Worm (Caenorhabditis elegans): ENCODE results near the gene F10E9.2.

The F10E9.2 gene

DNA sequence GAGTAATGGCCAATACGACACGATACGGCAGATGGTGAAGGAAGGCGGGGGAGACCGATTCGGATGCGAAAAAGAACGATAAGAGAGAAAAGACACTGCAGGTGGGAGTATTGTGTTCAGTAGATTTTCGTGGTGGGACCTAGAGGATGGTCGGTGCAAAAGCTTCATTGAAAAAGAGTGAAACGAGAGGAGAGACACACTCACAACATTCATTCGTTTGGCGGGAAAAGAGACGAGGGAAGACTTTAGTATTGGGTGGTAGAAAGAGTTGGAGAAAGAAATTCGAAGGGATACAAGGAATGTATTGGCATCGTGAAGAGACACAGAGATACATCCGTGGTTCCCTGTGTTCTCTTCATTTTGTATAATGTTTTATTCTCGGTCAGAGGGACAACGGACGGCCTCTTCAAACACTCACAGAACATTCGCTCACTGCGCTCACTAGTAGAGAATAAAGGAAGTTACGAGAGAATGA is 44.0 kb downstream of the F10E9.2 start (continued):
- TF ChIP-seq che-1 (tag; optimal IDR thresholded peaks at IDR 0.05), result peak; percentile 12
- peak; percentile 55 for TF ChIP-seq unc-42 (tag; optimal IDR thresholded peaks at IDR 0.05)
- peak; percentile 8 for TF ChIP-seq lin-11 (tag; optimal IDR thresholded peaks at IDR 0.05)
- TF ChIP-seq pros-1 (tag; optimal IDR thresholded peaks at IDR 0.05), result peak; percentile 40
- no peak for TF ChIP-seq C08G9.2 (tag; optimal IDR thresholded peaks at IDR 0.05)
- no peak for TF ChIP-seq F13H6.1 (tag; optimal IDR thresholded peaks at IDR 0.05)
- TF ChIP-seq ceh-22 (tag; optimal IDR thresholded peaks at IDR 0.05), result no peak
- no peak for TF ChIP-seq fax-1 (tag; optimal IDR thresholded peaks at IDR 0.05)
- peak; percentile 81 for TF ChIP-seq ceh-18 (tag; optimal IDR thresholded peaks at IDR 0.05)
- no peak for TF ChIP-seq odd-2 (tag; optimal IDR thresholded peaks at IDR 0.05)
- TF ChIP-seq ceh-19 (GFP tag; optimal IDR thresholded peaks at IDR 0.05), result no peak
- TF ChIP-seq hlh-15 (tag; optimal IDR thresholded peaks at IDR 0.05), result no peak
- TF ChIP-seq nfya-1 (tag; optimal IDR thresholded peaks at IDR 0.05), result peak; percentile 87
- TF ChIP-seq elt-4 (tag; optimal IDR thresholded peaks at IDR 0.05), result no peak
- peak; percentile 25 for TF ChIP-seq hlh-6 (tag; optimal IDR thresholded peaks at IDR 0.05)
- TF ChIP-seq hlh-13 (GFP tag; optimal IDR thresholded peaks at IDR 0.05), result no peak
- no peak for TF ChIP-seq Y22D7AL.16 (tag; optimal IDR thresholded peaks at IDR 0.05)

DNA sequence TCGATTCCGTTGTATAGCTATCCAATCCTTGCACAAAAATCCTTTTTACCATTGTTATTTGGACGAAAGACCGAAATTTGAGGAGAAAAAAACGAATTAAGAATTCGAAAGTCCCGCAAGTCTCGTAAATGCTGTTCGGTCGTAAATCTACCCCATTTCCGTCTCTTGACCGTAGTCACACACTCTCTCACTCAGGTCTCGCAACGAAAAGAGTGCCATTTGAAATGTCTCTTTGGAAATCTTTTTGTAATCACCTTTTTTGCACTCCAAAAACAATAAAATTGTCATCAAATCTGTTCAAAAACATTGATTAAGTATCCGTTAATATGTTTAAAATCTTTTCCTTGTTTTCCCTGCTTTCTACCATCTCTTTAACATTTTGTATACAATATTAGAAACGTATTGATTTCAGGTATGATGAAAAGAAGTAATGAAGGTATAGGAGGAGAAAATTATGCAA is 45.8 kb downstream of the F10E9.2 start, which contains the start of the genes R05D3.8 and rfp-1:
TSS of gene R05D3.8 (minus strand) at position 115 of the 460 bp plus-strand sequence.
TSS of gene rfp-1 (plus strand) at position 410 of the 460 bp plus-strand sequence.
- TF ChIP-seq ceh-31 (tag; optimal IDR thresholded peaks at IDR 0.05) (peak; percentile 49), zip-5 (tag; optimal IDR thresholded peaks at IDR 0.05) (no peak), ceh-30 (tag; optimal IDR thresholded peaks at IDR 0.05) (peak; percentile 15), nfya-1 (tag; optimal IDR thresholded peaks at IDR 0.05) (peak; percentile 71), hlh-30 (tag; optimal IDR thresholded peaks at IDR 0.05; ENCODE audit: insufficient read depth) (peak; percentile 40), Y22D7AL.16 (tag; optimal IDR thresholded peaks at IDR 0.05) (no peak), unc-42 (tag; optimal IDR thresholded peaks at IDR 0.05) (peak; percentile 53), unc-55 (GFP tag; optimal IDR thresholded peaks at IDR 0.05) (peak; percentile 52), dve-1 (tag; optimal IDR thresholded peaks at IDR 0.05) (peak; percentile 44), pax-1 (tag; optimal IDR thresholded peaks at IDR 0.05) (peak; percentile 47), ceh-18 (tag; optimal IDR thresholded peaks at IDR 0.05) (peak; percentile 35), rnt-1 (tag; optimal IDR thresholded peaks at IDR 0.05) (peak; percentile 46), madf-2 (tag; optimal IDR thresholded peaks at IDR 0.05) (no peak), K09A11.1 (tag; optimal IDR thresholded peaks at IDR 0.05; ENCODE audit: insufficient read depth) (peak; percentile 13)

DNA sequence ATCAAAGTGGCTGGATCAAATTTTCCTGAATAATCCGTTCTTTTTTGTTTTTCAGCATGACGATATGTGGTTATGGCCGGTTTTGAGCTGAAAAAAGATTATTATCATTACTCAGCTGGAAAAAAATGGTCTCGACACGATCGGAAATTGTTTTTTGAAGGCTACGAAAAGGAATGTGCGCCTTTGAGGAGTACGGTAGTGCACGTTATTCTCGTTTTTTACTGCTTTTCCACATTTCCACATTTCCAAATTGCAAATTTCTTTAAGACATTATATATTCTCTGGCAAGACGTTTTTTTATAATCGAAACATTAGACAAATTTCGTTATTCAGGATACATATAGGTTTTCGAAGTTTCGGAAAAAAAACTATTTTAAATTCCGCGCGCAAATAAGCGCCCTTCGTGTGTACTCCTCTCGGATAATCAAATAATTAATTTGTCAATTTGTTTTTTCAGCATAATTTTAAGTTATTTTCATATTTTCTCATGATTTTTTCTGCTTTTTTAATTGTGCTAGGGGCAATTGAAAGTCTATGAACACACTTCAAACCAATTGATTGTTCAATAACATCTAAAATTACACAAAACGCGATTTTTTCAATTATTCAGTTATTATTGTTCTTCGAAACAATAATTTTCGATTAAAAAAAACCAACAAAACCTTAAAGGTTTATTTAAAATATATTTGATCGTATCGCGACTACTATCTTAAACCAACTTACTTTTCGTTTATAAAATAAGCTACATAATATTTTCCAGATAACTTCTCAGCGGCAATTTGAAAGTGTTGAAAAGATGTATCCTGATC is 51.0 kb downstream of the F10E9.2 start, which contains the start of gene R05D3.3:
TSS of gene R05D3.3 (plus strand) at position 759 of the 809 bp plus-strand sequence.
- no peak for TF ChIP-seq unc-86 (tag; optimal IDR thresholded peaks at IDR 0.05)
- no peak for TF ChIP-seq pat-9 (tag; optimal IDR thresholded peaks at IDR 0.05)
- no peak for TF ChIP-seq nfya-1 (tag; optimal IDR thresholded peaks at IDR 0.05)
- no peak for TF ChIP-seq nhr-232 (tag; optimal IDR thresholded peaks at IDR 0.05)
- no peak for TF ChIP-seq ceh-9 (tag; optimal IDR thresholded peaks at IDR 0.05)
- TF ChIP-seq ceh-14 (tag; optimal IDR thresholded peaks at IDR 0.05), result no peak

Data from whole organism, late embryonic.